Worm (Caenorhabditis elegans): ENCODE results near the gene Y55F3AM.5.

Y55F3AM.5 gene

DNA sequence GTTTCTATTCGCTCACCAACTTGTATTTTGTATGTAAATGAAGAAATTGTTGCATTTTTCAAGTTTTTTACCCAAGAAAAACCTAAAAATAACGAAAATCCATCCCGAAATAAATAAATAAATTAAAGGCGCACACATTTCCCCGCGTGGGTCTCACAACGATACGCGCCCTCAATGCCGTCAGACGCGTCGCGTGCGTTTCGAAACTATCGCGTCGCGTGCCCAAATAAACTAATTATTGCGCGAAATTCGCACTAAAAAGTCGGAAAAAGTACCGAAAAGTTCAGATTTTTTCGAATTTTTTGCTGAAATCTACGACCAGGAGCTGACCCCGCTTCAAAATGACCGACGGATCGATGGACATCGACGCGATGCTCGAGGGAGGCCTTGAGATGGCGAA is 13.4 kb downstream of the Y55F3AM.5 start, which contains the start of gene rbm-39 (continued):
- TF ChIP-seq unc-30 (tag; optimal IDR thresholded peaks at IDR 0.05) (no peak), pqm-1 (tag; optimal IDR thresholded peaks at IDR 0.05) (no peak), unc-130 (tag; optimal IDR thresholded peaks at IDR 0.05) (peak; percentile 94), lir-3 (tag; optimal IDR thresholded peaks at IDR 0.05; ENCODE audit: poor library complexity) (no peak), nhr-71 (tag; optimal IDR thresholded peaks at IDR 0.05) (peak; percentile 93), elt-2 (tag; optimal IDR thresholded peaks at IDR 0.05) (no peak), aha-1 (tag; optimal IDR thresholded peaks at IDR 0.05) (no peak)

DNA sequence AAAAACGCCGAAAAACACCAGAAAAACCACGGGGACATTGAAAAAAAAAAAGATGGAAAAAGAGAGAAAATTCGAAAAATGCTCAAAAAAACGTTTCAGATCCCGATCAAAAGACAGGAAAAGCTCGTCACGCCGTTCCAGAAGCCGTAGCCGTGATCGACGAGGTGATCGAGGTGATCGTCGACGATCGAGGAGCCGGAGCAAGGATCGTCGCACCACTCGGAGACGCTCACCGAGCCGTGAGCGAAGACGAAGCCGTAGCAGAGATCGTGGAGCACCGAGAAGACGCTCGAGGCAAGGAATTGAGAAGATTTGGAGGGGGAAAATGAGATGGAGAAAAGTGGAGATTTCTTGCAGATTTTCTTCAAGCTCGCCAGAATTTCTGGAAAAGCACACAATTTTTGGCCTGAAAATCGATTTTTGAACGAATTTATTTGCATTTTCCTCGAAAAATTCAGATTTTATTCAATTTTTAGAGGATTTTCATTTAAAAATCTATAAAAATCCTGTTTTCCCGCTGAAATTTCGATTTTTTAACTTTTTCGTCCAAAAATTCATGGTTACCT is 14.3 kb downstream of the Y55F3AM.5 start:
- peak; percentile 61 for TF ChIP-seq nhr-85 (tag)
- no peak for TF ChIP-seq nhr-76 (tag; optimal IDR thresholded peaks at IDR 0.05)
- no peak for TF ChIP-seq efl-1 (optimal IDR thresholded peaks at IDR 0.05)
- peak in 1 of 2 experiments; percentile 74 for TF ChIP-seq efl-1 (GFP tag; optimal IDR thresholded peaks at IDR 0.05 in 1 of 2)

DNA sequence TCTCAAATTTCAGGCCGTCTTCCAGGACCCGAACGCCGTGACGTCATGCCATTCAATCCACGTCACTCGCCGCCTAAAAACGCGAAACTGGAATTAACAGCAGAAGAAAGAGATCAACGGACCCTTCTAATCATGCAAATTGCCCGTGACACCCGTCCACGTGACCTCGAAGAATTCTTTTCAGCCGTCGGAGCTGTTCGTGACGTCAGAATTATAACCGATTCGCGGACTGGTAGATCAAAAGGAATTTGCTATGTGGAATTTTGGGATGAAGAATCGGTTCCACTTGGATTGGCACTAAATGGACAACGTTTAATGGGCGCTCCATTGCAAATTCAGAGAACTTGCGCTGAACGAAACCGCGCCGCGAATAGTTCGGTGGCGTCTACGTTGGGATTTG is 16.4 kb downstream of the Y55F3AM.5 start:
- TF ChIP-seq C16A3.4 (tag; optimal IDR thresholded peaks at IDR 0.05) (no peak), efl-1 (optimal IDR thresholded peaks at IDR 0.05) (no peak), efl-1 (GFP tag; optimal IDR thresholded peaks at IDR 0.05 in 1 of 2) (peak in 1 of 2 experiments; percentile 26)

DNA sequence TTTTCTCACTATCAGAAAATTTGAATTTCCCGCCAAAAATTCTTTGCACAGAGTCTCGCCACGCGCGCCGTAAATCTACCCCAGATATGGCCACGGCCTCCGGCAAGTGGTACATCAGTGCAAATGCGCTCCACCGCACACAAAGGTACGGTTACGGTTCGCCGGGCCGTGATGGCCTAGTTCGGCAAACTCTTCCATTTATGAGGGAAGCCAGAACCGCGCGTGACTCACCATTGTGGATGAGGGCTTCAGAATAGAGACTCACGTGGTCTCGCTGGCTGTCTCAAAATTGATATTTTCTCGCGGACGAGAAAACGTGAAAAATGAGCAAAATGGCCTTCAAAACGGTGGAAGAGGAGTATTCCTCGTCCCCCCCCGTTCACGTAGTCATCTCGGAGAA is 20.8 kb downstream of the Y55F3AM.5 start:
- TF ChIP-seq nhr-85 (tag) (peak; percentile 50), aha-1 (tag; optimal IDR thresholded peaks at IDR 0.05) (no peak)

DNA sequence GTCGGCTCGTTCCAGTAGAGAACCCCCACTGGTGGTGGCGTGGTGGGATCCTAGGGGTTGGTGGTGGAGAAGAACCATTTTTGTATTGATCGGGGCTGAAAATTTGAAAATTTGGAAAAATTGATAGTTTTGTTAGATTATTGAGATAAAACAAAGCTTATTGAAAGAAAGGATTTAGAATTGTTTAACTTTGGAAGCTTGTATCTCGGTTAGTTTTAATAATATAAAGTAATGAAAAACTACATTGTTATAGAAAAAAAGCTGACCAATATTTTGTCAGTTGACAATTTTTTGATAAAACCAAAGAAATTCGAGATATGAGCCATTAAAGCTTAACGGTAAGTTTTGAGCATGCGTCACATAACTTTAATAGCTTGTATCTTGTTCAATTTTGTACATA is 30.9 kb downstream of the Y55F3AM.5 start, which contains the start of gene abhd-14:
Gene abhd-14 (minus strand): TSS at position 101 of the 400 bp plus-strand sequence.
- TF ChIP-seq pax-3 (tag; optimal IDR thresholded peaks at IDR 0.05): no peak
- no peak for TF ChIP-seq snpc-4 (tag; optimal IDR thresholded peaks at IDR 0.05)
- no peak for TF ChIP-seq egl-13 (tag; optimal IDR thresholded peaks at IDR 0.05)
- TF ChIP-seq zag-1 (tag; optimal IDR thresholded peaks at IDR 0.05): no peak
- no peak for TF ChIP-seq lin-14 (GFP tag; optimal IDR thresholded peaks at IDR 0.05)
- no peak for TF ChIP-seq sox-4 (tag; optimal IDR thresholded peaks at IDR 0.05)
- TF ChIP-seq unc-30 (tag; optimal IDR thresholded peaks at IDR 0.05): no peak

DNA sequence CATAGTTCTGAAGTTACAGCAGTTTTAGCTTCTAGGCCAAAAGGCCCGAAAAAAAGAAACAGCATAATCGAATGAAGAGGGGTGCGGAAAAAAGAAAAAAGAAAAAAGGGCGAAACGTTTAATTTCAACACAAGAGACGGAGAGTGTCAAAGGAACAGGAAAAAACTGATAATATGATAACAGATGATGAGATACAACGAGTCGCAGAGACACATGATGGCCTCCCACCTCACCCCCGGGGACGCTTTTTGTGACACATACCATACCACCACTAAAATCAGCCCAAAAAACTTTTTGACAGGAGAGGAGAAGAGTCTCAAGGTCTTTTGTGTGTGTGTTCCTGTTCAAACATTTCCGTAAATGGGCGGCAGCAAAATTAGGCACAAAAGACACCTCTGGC is 36.1 kb downstream of the Y55F3AM.5 start:
- no peak for TF ChIP-seq xbp-1 (tag; optimal IDR thresholded peaks at IDR 0.05)
- TF ChIP-seq egl-27 (tag; optimal IDR thresholded peaks at IDR 0.05): no peak
- no peak for TF ChIP-seq nhr-84 (tag; optimal IDR thresholded peaks at IDR 0.05)
- TF ChIP-seq aly-2 (tag; optimal IDR thresholded peaks at IDR 0.05): no peak
- no peak for TF ChIP-seq irx-1 (tag; optimal IDR thresholded peaks at IDR 0.05)
- TF ChIP-seq aha-1 (tag; optimal IDR thresholded peaks at IDR 0.05): no peak
- no peak for TF ChIP-seq tbx-2 (tag; optimal IDR thresholded peaks at IDR 0.05)
- no peak for TF ChIP-seq tlp-1 (tag; optimal IDR thresholded peaks at IDR 0.05)
- TF ChIP-seq lsy-2 (tag; optimal IDR thresholded peaks at IDR 0.05): no peak
- TF ChIP-seq unc-62 (GFP tag; optimal IDR thresholded peaks at IDR 0.05): no peak
- TF ChIP-seq nhr-12 (tag; optimal IDR thresholded peaks at IDR 0.05): no peak
- peak; percentile 4 for TF ChIP-seq unc-130 (tag; optimal IDR thresholded peaks at IDR 0.05)
- TF ChIP-seq alr-1 (tag; optimal IDR thresholded peaks at IDR 0.05; ENCODE audit: borderline replicate concordance): no peak
- no peak for TF ChIP-seq ama-1 (optimal IDR thresholded peaks at IDR 0.05)
- peak; percentile 31 for TF ChIP-seq elt-2 (tag; optimal IDR thresholded peaks at IDR 0.05)
- TF ChIP-seq ceh-63 (GFP tag; optimal IDR thresholded peaks at IDR 0.05): no peak
- TF ChIP-seq nhr-76 (tag; optimal IDR thresholded peaks at IDR 0.05): no peak
- no peak for TF ChIP-seq nhr-47 (tag; optimal IDR thresholded peaks at IDR 0.05)
- no peak for TF ChIP-seq ceh-90 (tag; optimal IDR thresholded peaks at IDR 0.05)
- no peak for TF ChIP-seq unc-86 (tag; optimal IDR thresholded peaks at IDR 0.05)
- peak; percentile 16 for TF ChIP-seq skn-1 (tag; optimal IDR thresholded peaks at IDR 0.05)
- no peak for TF ChIP-seq C04F5.9 (tag; optimal IDR thresholded peaks at IDR 0.05)
- TF ChIP-seq rnt-1 (tag; optimal IDR thresholded peaks at IDR 0.05): no peak
- no peak for TF ChIP-seq fos-1 (tag; optimal IDR thresholded peaks at IDR 0.05)
- TF ChIP-seq nhr-28 (tag; optimal IDR thresholded peaks at IDR 0.05): no peak
- TF ChIP-seq elt-3 (tag; optimal IDR thresholded peaks at IDR 0.05): peak in 3 of 6 experiments; percentile 10 to 68 (median 46)
- no peak for TF ChIP-seq lin-14 (GFP tag; optimal IDR thresholded peaks at IDR 0.05)
- TF ChIP-seq nhr-237 (tag; optimal IDR thresholded peaks at IDR 0.05): no peak
- TF ChIP-seq unc-98 (GFP tag; IDR thresholded peaks at IDR 0.05): no peak
- peak; percentile 26 for TF ChIP-seq blmp-1 (tag; optimal IDR thresholded peaks at IDR 0.05)
- no peak for TF ChIP-seq nhr-85 (tag)
- TF ChIP-seq Y116A8C.19 (tag; optimal IDR thresholded peaks at IDR 0.05; ENCODE audit: borderline replicate concordance): no peak
